Worm (Caenorhabditis elegans): ENCODE data around the gene F41C6.4.

The F41C6.4 gene

ce11 chrX:6905581-6905980 is 31.0 kb upstream of the F41C6.4 start:
- TF ChIP-seq nhr-237 (tag; optimal IDR thresholded peaks at IDR 0.05) (no peak), F13H6.1 (tag; optimal IDR thresholded peaks at IDR 0.05) (peak; percentile 47), dmd-4 (tag; optimal IDR thresholded peaks at IDR 0.05) (no peak), crh-2 (tag; optimal IDR thresholded peaks at IDR 0.05) (peak; percentile 65), nhr-129 (tag; optimal IDR thresholded peaks at IDR 0.05) (peak; percentile 84), unc-39 (tag; optimal IDR thresholded peaks at IDR 0.05) (no peak), sma-9 (GFP tag; optimal IDR thresholded peaks at IDR 0.05) (peak; percentile 38), sma-9 (tag; optimal IDR thresholded peaks at IDR 0.05) (no peak), elt-3 (tag; optimal IDR thresholded peaks at IDR 0.05) (no peak), ZK546.5 (tag; optimal IDR thresholded peaks at IDR 0.05) (no peak), gmeb-1 (tag; optimal IDR thresholded peaks at IDR 0.05) (no peak), nhr-21 (tag; optimal IDR thresholded peaks at IDR 0.05) (no peak), ztf-11 (tag; optimal IDR thresholded peaks at IDR 0.05) (no peak), unc-62 (GFP tag; optimal IDR thresholded peaks at IDR 0.05) (no peak), fos-1 (tag; optimal IDR thresholded peaks at IDR 0.05) (peak; percentile 67), nhr-6 (tag; optimal IDR thresholded peaks at IDR 0.05) (no peak), nhr-77 (tag; optimal IDR thresholded peaks at IDR 0.05) (no peak)

- TF ChIP-seq R02D3.7 (tag; optimal IDR thresholded peaks at IDR 0.05): no peak
- TF ChIP-seq mbf-1 (tag; optimal IDR thresholded peaks at IDR 0.05): no peak
- TF ChIP-seq unc-62 (GFP tag; optimal IDR thresholded peaks at IDR 0.05): no peak
- no peak for TF ChIP-seq peb-1 (tag; optimal IDR thresholded peaks at IDR 0.05)
- peak; percentile 7 for TF ChIP-seq nhr-129 (tag; optimal IDR thresholded peaks at IDR 0.05)
- TF ChIP-seq nhr-11 (tag; optimal IDR thresholded peaks at IDR 0.05): no peak
- TF ChIP-seq F13H6.1 (tag; optimal IDR thresholded peaks at IDR 0.05): no peak
- no peak for TF ChIP-seq nhr-77 (tag; optimal IDR thresholded peaks at IDR 0.05)
- peak; percentile 8 for TF ChIP-seq nhr-25 (tag; optimal IDR thresholded peaks at IDR 0.05)
- TF ChIP-seq aly-2 (tag; optimal IDR thresholded peaks at IDR 0.05): no peak
- TF ChIP-seq mab-5 (tag; optimal IDR thresholded peaks at IDR 0.05): no peak
- no peak for TF ChIP-seq zag-1 (tag; optimal IDR thresholded peaks at IDR 0.05)
These were observed 29.6 kb upstream of the F41C6.4 start, which contains the start of gene sid-5 for ce11 chrX:6904064-6904771. Gene sid-5 (plus strand): TSS chrX:6904721.

- TF ChIP-seq mdl-1 (tag; optimal IDR thresholded peaks at IDR 0.05) (peak; percentile 11 to 53), C34F6.9 (tag; optimal IDR thresholded peaks at IDR 0.05) (peak; percentile 11), nhr-129 (tag; optimal IDR thresholded peaks at IDR 0.05) (peak; percentile 74), unc-55 (GFP tag; optimal IDR thresholded peaks at IDR 0.05) (peak; percentile 74), nhr-6 (tag; optimal IDR thresholded peaks at IDR 0.05) (no peak), lin-13 (GFP tag; optimal IDR thresholded peaks at IDR 0.05) (peak; percentile 36), nhr-11 (tag; optimal IDR thresholded peaks at IDR 0.05) (no peak), R02D3.7 (tag; optimal IDR thresholded peaks at IDR 0.05) (no peak), sma-9 (GFP tag; optimal IDR thresholded peaks at IDR 0.05) (peak; percentile 46), sma-9 (tag; optimal IDR thresholded peaks at IDR 0.05) (no peak), ceh-16 (tag; optimal IDR thresholded peaks at IDR 0.05) (no peak), unc-62 (GFP tag; optimal IDR thresholded peaks at IDR 0.05) (no peak), ztf-1 (GFP tag; conservative IDR thresholded peaks at IDR 0.05) (no peak), skn-1 (tag; optimal IDR thresholded peaks at IDR 0.05) (no peak), nhr-23 (tag; optimal IDR thresholded peaks at IDR 0.05) (no peak), nhr-25 (tag; optimal IDR thresholded peaks at IDR 0.05) (peak; percentile 7), lin-11 (tag; optimal IDR thresholded peaks at IDR 0.05) (no peak), nhr-21 (tag; optimal IDR thresholded peaks at IDR 0.05) (peak; percentile 21), fos-1 (tag; optimal IDR thresholded peaks at IDR 0.05) (peak; percentile 25), nhr-10 (tag; optimal IDR thresholded peaks at IDR 0.05) (no peak), F13H6.1 (tag; optimal IDR thresholded peaks at IDR 0.05) (peak; percentile 55), lsy-2 (tag; optimal IDR thresholded peaks at IDR 0.05) (peak; percentile 37 to 41), zag-1 (tag; optimal IDR thresholded peaks at IDR 0.05) (no peak), blmp-1 (tag; optimal IDR thresholded peaks at IDR 0.05; ENCODE audit: insufficient read depth) (no peak), ceh-82 (tag; optimal IDR thresholded peaks at IDR 0.05) (no peak), sma-3 (GFP tag; optimal IDR thresholded peaks at IDR 0.05) (peak; percentile 58), alr-1 (tag; optimal IDR thresholded peaks at IDR 0.05) (no peak), crh-2 (tag; optimal IDR thresholded peaks at IDR 0.05) (peak; percentile 53)
These were observed 28.3 kb upstream of the F41C6.4 start for ce11 chrX:6902958-6903357.
